Worm (Caenorhabditis elegans) whole organism, late embryonic: Measurements from ENCODE around the gene C34E11.2.

Source experiments
- C08G9.2 ChIP-seq: sonication (generic microtip); optimal IDR thresholded peaks from 2 replicates; lab custom pipeline; 2016; ENCODE audit warnings: mild to moderate bottlenecking, missing genetic modification characterization, moderate library complexity, missing compliant biosample characterization
- C38D4.7 ChIP-seq: fragments of 200-800 bp; sonication (Bioruptor generic); optimal IDR thresholded peaks from 2 replicates; lab custom pipeline; 2018; ENCODE audit warnings: mild to moderate bottlenecking, missing genetic modification characterization, moderate library complexity, missing compliant biosample characterization
- F13H6.1 ChIP-seq: sonication (generic microtip); optimal IDR thresholded peaks from 2 replicates; lab custom pipeline; 2016; ENCODE audit warnings: missing genetic modification characterization, missing compliant biosample characterization
- T23F11.4 ChIP-seq: fragments of 200-800 bp; sonication (Bioruptor generic); optimal IDR thresholded peaks from 2 replicates; lab custom pipeline; 2018; ENCODE audit warnings: mild to moderate bottlenecking, missing genetic modification characterization, missing compliant biosample characterization
- Y22D7AL.16 ChIP-seq: sonication (generic microtip); optimal IDR thresholded peaks from 2 replicates; lab custom pipeline; 2016; ENCODE audit warnings: missing genetic modification characterization, missing compliant biosample characterization
- ahr-1 ChIP-seq: sonication (generic microtip); optimal IDR thresholded peaks from 2 replicates; lab custom pipeline; 2016; ENCODE audit warnings: missing genetic modification characterization, missing compliant biosample characterization
- ceh-14 ChIP-seq: sonication (generic microtip); optimal IDR thresholded peaks from 2 replicates; lab custom pipeline; 2016; ENCODE audit warnings: missing genotype, missing genetic modification characterization, missing compliant biosample characterization
- ceh-18 ChIP-seq: sonication (generic microtip); optimal IDR thresholded peaks from 2 replicates; lab custom pipeline; 2016; ENCODE audit warnings: missing genetic modification characterization, missing compliant biosample characterization
- ceh-2 ChIP-seq: sonication (generic microtip); optimal IDR thresholded peaks from 2 replicates; lab custom pipeline; 2016; ENCODE audit warnings: missing genotype, missing genetic modification characterization, missing compliant biosample characterization
- ceh-24 ChIP-seq: sonication (generic microtip); optimal IDR thresholded peaks from 2 replicates; lab custom pipeline; 2016; ENCODE audit warnings: mild to moderate bottlenecking, missing genetic modification characterization, missing compliant biosample characterization
- ceh-30 ChIP-seq: fragments of 150-350 bp; optimal IDR thresholded peaks from 2 replicates; lab custom pipeline; 2014; ENCODE audit warnings: missing biosample characterization, missing genetic modification characterization
- ceh-31 ChIP-seq: sonication (generic microtip); optimal IDR thresholded peaks from 2 replicates; lab custom pipeline; 2016; ENCODE audit warnings: missing genetic modification characterization, missing compliant biosample characterization
- ceh-34 ChIP-seq: sonication (generic microtip); optimal IDR thresholded peaks from 2 replicates; lab custom pipeline; 2016; ENCODE audit warnings: mild to moderate bottlenecking, missing genetic modification characterization, missing compliant biosample characterization
- ceh-45 ChIP-seq: fragments of 200-800 bp; sonication (Bioruptor generic); IDR thresholded peaks from 2 replicates; pipeline ENCODE4 v1.3.6; 2022; ENCODE audit warnings: missing genetic modification reagents, missing genetic modification characterization, missing compliant biosample characterization
- dve-1 ChIP-seq: sonication (generic microtip); optimal IDR thresholded peaks from 2 replicates; lab custom pipeline; 2017; ENCODE audit warnings: antibody characterized with exemption, mild to moderate bottlenecking, missing genetic modification characterization, missing compliant biosample characterization
- elt-4 ChIP-seq: sonication (generic microtip); optimal IDR thresholded peaks from 2 replicates; lab custom pipeline; 2016; ENCODE audit warnings: missing genetic modification characterization, missing compliant biosample characterization
- eyg-1 ChIP-seq: sonication (generic microtip); optimal IDR thresholded peaks from 2 replicates; lab custom pipeline; 2016; ENCODE audit warnings: missing genotype, missing genetic modification characterization, missing compliant biosample characterization
- fax-1 ChIP-seq: sonication (generic microtip); optimal IDR thresholded peaks from 2 replicates; lab custom pipeline; 2016; ENCODE audit warnings: missing genotype, missing genetic modification characterization, missing compliant biosample characterization
- fkh-10 ChIP-seq: fragments of 150-350 bp; optimal IDR thresholded peaks from 2 replicates; lab custom pipeline; 2014; ENCODE audit warnings: missing biosample characterization, missing genetic modification reagents, missing genetic modification characterization
- fkh-6 ChIP-seq: sonication (generic microtip); optimal IDR thresholded peaks from 2 replicates; lab custom pipeline; 2016; ENCODE audit warnings: missing genetic modification characterization, missing compliant biosample characterization
- gmeb-2 ChIP-seq: sonication (generic microtip); optimal IDR thresholded peaks from 2 replicates; lab custom pipeline; 2016; ENCODE audit warnings: missing genetic modification characterization, inconsistent platforms, missing compliant biosample characterization
- hlh-13 ChIP-seq: fragments of 200-800 bp; sonication (Bioruptor generic); optimal IDR thresholded peaks from 2 replicates; lab custom pipeline; 2018; ENCODE audit warnings: mild to moderate bottlenecking, missing genetic modification characterization, missing compliant biosample characterization
- hlh-30 ChIP-seq: sonication (generic microtip); optimal IDR thresholded peaks from 2 replicates; lab custom pipeline; 2017; ENCODE audit warnings: antibody characterized with exemption, missing genetic modification characterization, missing compliant biosample characterization; ENCODE audit not compliant: insufficient read depth
- hlh-6 ChIP-seq: sonication (generic microtip); optimal IDR thresholded peaks from 2 replicates; lab custom pipeline; 2016; ENCODE audit warnings: missing genotype, missing genetic modification characterization, missing compliant biosample characterization
- lim-6 ChIP-seq: sonication (generic microtip); optimal IDR thresholded peaks from 2 replicates; lab custom pipeline; 2016; ENCODE audit warnings: missing genetic modification characterization, missing compliant biosample characterization
- lin-11 ChIP-seq: fragments of 200-800 bp; sonication (Bioruptor generic); optimal IDR thresholded peaks from 2 replicates; lab custom pipeline; 2018; ENCODE audit warnings: mild to moderate bottlenecking, missing genetic modification characterization, missing compliant biosample characterization
- madf-2 ChIP-seq: sonication (generic microtip); optimal IDR thresholded peaks from 2 replicates; lab custom pipeline; 2017; ENCODE audit warnings: missing genetic modification characterization, missing compliant biosample characterization
- mec-3 ChIP-seq: sonication (generic microtip); optimal IDR thresholded peaks from 2 replicates; lab custom pipeline; 2016; ENCODE audit warnings: borderline replicate concordance, missing genetic modification characterization, missing compliant biosample characterization
- nfya-1 ChIP-seq: sonication (generic microtip); optimal IDR thresholded peaks from 2 replicates; lab custom pipeline; 2017; ENCODE audit warnings: missing genetic modification characterization, mild to moderate bottlenecking, missing compliant biosample characterization, antibody characterized with exemption, moderate library complexity
- npax-4 ChIP-seq: sonication (generic microtip); optimal IDR thresholded peaks from 2 replicates; lab custom pipeline; 2016; ENCODE audit warnings: missing genetic modification characterization, missing compliant biosample characterization
- odd-2 ChIP-seq: sonication (generic microtip); optimal IDR thresholded peaks from 2 replicates; lab custom pipeline; 2017; ENCODE audit warnings: antibody characterized with exemption, mild to moderate bottlenecking, missing genetic modification characterization, missing compliant biosample characterization
- pag-3 ChIP-seq: sonication (generic microtip); optimal IDR thresholded peaks from 2 replicates; lab custom pipeline; 2016; ENCODE audit warnings: missing compliant biosample characterization, missing genetic modification characterization, borderline replicate concordance
- pat-9 ChIP-seq: fragments of 200-800 bp; sonication (Bioruptor generic); optimal IDR thresholded peaks from 2 replicates; lab custom pipeline; 2018; ENCODE audit warnings: mild to moderate bottlenecking, missing genetic modification characterization, moderate library complexity, missing compliant biosample characterization
- pax-1 ChIP-seq: fragments of 150-350 bp; optimal IDR thresholded peaks from 2 replicates; lab custom pipeline; 2014; ENCODE audit warnings: missing biosample characterization, missing genetic modification characterization
- pha-2 ChIP-seq: sonication (generic microtip); optimal IDR thresholded peaks from 2 replicates; lab custom pipeline; 2017; ENCODE audit warnings: mild to moderate bottlenecking, missing genetic modification characterization, missing compliant biosample characterization
- pha-4 ChIP-seq: fragments of 150-350 bp; optimal IDR thresholded peaks from 2 replicates; lab custom pipeline; 2018; ENCODE audit warnings: missing biosample characterization, missing genetic modification reagents, missing genetic modification characterization
- pqm-1 ChIP-seq: sonication (generic microtip); optimal IDR thresholded peaks from 2 replicates; lab custom pipeline; 2016; ENCODE audit warnings: missing genetic modification characterization, missing compliant biosample characterization
- pros-1 ChIP-seq: fragments of 150-350 bp; optimal IDR thresholded peaks from 2 replicates; lab custom pipeline; 2014; ENCODE audit warnings: missing biosample characterization, missing genetic modification reagents, missing genetic modification characterization
- ref-2 ChIP-seq: sonication (generic microtip); optimal IDR thresholded peaks from 2 replicates; lab custom pipeline; 2016; ENCODE audit warnings: missing genetic modification characterization, missing compliant biosample characterization
- rnt-1 ChIP-seq: sonication (generic microtip); optimal IDR thresholded peaks from 2 replicates; lab custom pipeline; 2016; ENCODE audit warnings: missing genetic modification characterization, missing compliant biosample characterization
- sdc-2 ChIP-seq: sonication (generic microtip); optimal IDR thresholded peaks from 2 replicates; lab custom pipeline; 2016; ENCODE audit warnings: missing genotype, missing genetic modification characterization, missing compliant biosample characterization
- sox-2 ChIP-seq: fragments of 200-800 bp; sonication (Bioruptor generic); IDR thresholded peaks from 2 replicates; pipeline ENCODE4 v1.3.6; 2022; ENCODE audit warnings: missing genetic modification reagents, missing genetic modification characterization, missing compliant biosample characterization
- syd-9 ChIP-seq: sonication (generic microtip); optimal IDR thresholded peaks from 2 replicates; lab custom pipeline; 2016; ENCODE audit warnings: mild to moderate bottlenecking, missing genetic modification characterization, moderate library complexity, missing compliant biosample characterization
- tbx-2 ChIP-seq: sonication (generic microtip); optimal IDR thresholded peaks from 2 replicates; lab custom pipeline; 2016; ENCODE audit warnings: missing genetic modification characterization, missing compliant biosample characterization
- tbx-7 ChIP-seq: sonication (generic microtip); optimal IDR thresholded peaks from 2 replicates; lab custom pipeline; 2016; ENCODE audit warnings: missing genotype, missing genetic modification characterization, missing compliant biosample characterization
- unc-42 ChIP-seq: sonication (generic microtip); optimal IDR thresholded peaks from 2 replicates; lab custom pipeline; 2016; ENCODE audit warnings: missing genotype, missing genetic modification characterization, missing compliant biosample characterization
- unc-55 ChIP-seq: sonication (generic microtip); optimal IDR thresholded peaks from 2 replicates; lab custom pipeline; 2017; ENCODE audit warnings: missing biosample characterization, missing genetic modification reagents, missing genetic modification characterization
- unc-86 ChIP-seq: sonication (generic microtip); optimal IDR thresholded peaks from 2 replicates; lab custom pipeline; 2016; ENCODE audit warnings: missing genetic modification characterization, missing compliant biosample characterization
- zip-5 ChIP-seq: sonication (generic microtip); optimal IDR thresholded peaks from 2 replicates; lab custom pipeline; 2016; ENCODE audit warnings: missing genetic modification characterization, missing compliant biosample characterization
- ztf-16 ChIP-seq: sonication (generic microtip); optimal IDR thresholded peaks from 2 replicates; lab custom pipeline; 2017; ENCODE audit warnings: missing genetic modification characterization, missing compliant biosample characterization

Gene C34E11.2

DNA sequence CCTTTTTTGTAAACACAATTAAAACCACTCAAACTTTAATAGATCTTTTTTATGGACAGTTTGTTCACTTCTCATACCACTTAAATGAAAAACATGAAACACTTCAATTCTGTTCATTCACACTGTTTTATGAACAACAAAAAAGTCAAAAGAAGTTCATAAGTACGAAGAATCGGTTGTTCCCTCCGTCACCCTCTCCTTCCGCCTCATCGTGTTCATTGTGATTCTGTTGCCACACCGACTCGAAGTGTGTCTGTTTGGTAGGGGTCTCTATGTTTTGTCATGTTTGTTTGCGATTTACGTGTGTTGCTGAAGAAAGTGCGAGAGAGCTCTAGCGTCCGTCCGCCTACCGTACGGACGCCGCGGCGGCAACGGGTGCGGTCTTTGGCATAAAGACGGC, 55.7 kb downstream of the C34E11.2 start, which contains the start of gene lact-7:
TSS of gene lact-7 (plus strand) at position 301 of the 400 bp plus-strand sequence.
- no peak for TF ChIP-seq fkh-10 (GFP tag; lab: Kevin White, UChicago)
- TF ChIP-seq ceh-31: no peak
- TF ChIP-seq ceh-14 (tag; lab: Kevin White, UChicago): no peak
- no peak for TF ChIP-seq ceh-34
- TF ChIP-seq lim-6 (tag; lab: Kevin White, UChicago): no peak
- no peak for TF ChIP-seq mec-3
- TF ChIP-seq F13H6.1: no peak
- no peak for TF ChIP-seq pqm-1 (tag; lab: Kevin White, UChicago)

- TF ChIP-seq pat-9 (tag; lab: Kevin White, UChicago): peak; percentile 66
- TF ChIP-seq sox-2: peak; percentile 54; the same call in 1 of the 2 replicates
- TF ChIP-seq elt-4 (tag; lab: Kevin White, UChicago): no peak
- TF ChIP-seq syd-9 (tag; lab: Kevin White, UChicago): peak; percentile 79
- TF ChIP-seq T23F11.4 (GFP tag; lab: Kevin White, UChicago): peak; percentile 70
- peak; percentile 73 for TF ChIP-seq ceh-2 (tag; lab: Kevin White, UChicago)
- TF ChIP-seq ceh-18: peak; percentile 51
- TF ChIP-seq fkh-6 (tag; lab: Kevin White, UChicago): peak; percentile 78
- TF ChIP-seq npax-4 (tag; lab: Kevin White, UChicago): peak; percentile 37
- TF ChIP-seq odd-2: peak; percentile 36
- TF ChIP-seq unc-42: peak; percentile 53
- TF ChIP-seq C38D4.7 (GFP tag; lab: Kevin White, UChicago): peak; percentile 76
- TF ChIP-seq hlh-30 (tag; lab: Kevin White, UChicago): peak; percentile 71
- peak; percentile 67 for TF ChIP-seq rnt-1 (tag; lab: Kevin White, UChicago)
- TF ChIP-seq nfya-1 (tag; lab: Kevin White, UChicago): peak; percentile 49
- TF ChIP-seq ceh-45 (GFP tag; lab: Robert Waterston, UW): no peak
- peak; percentile 67 for TF ChIP-seq ref-2
- peak; percentile 75 for TF ChIP-seq pha-2
- peak; percentile 49 for TF ChIP-seq ahr-1 (tag; lab: Kevin White, UChicago)
- no peak for TF ChIP-seq fkh-10 (GFP tag; lab: Kevin White, UChicago)
- peak; percentile 57 for TF ChIP-seq eyg-1
- peak; percentile 73 for TF ChIP-seq madf-2 (tag; lab: Kevin White, UChicago)
- peak; percentile 54 for TF ChIP-seq ceh-14 (tag; lab: Kevin White, UChicago)
- no peak for TF ChIP-seq pqm-1 (tag; lab: Kevin White, UChicago)
- peak; percentile 70 for TF ChIP-seq gmeb-2 (tag; lab: Kevin White, UChicago)
- peak; percentile 36 for TF ChIP-seq ceh-24
- peak; percentile 60 for TF ChIP-seq zip-5 (tag; lab: Kevin White, UChicago)
- TF ChIP-seq unc-86 (tag; lab: Kevin White, UChicago): peak; percentile 80
- TF ChIP-seq C08G9.2 (tag; lab: Kevin White, UChicago): peak; percentile 74
- peak; percentile 72 for TF ChIP-seq ceh-31
- TF ChIP-seq ceh-30: no peak
- TF ChIP-seq Y22D7AL.16: peak; percentile 65
- no peak for TF ChIP-seq unc-55 (GFP tag; lab: Kevin White, UChicago)
- TF ChIP-seq ztf-16: peak; percentile 75
- peak; percentile 71 for TF ChIP-seq lin-11 (tag; lab: Kevin White, UChicago)
- no peak for TF ChIP-seq pax-1 (tag; lab: Kevin White, UChicago)
- TF ChIP-seq pros-1: no peak
- peak; percentile 44 for TF ChIP-seq dve-1 (tag; lab: Kevin White, UChicago)
- no peak for TF ChIP-seq pha-4
- TF ChIP-seq mec-3: no peak
- peak; percentile 23 for TF ChIP-seq tbx-7
- no peak for TF ChIP-seq pag-3
- TF ChIP-seq sdc-2 (tag; lab: Kevin White, UChicago): peak; percentile 84
- TF ChIP-seq lim-6 (tag; lab: Kevin White, UChicago): peak; percentile 7
- TF ChIP-seq hlh-13 (GFP tag; lab: Kevin White, UChicago): peak; percentile 63
- TF ChIP-seq fax-1 (tag; lab: Kevin White, UChicago): peak; percentile 69
- TF ChIP-seq hlh-6: peak; percentile 87
- peak; percentile 78 for TF ChIP-seq tbx-2 (tag; lab: Kevin White, UChicago)
These were observed 56.9 kb downstream of the C34E11.2 start for ce11 chrX:11757666-11758065.
